Worm (Caenorhabditis elegans) whole organism, L4 larva: ENCODE measurements around the gene seb-3.

Experiments
- D1046.2 ChIP-seq: fragments of 200-800 bp; sonication (Bioruptor generic); IDR thresholded peaks from 2 replicates; pipeline ENCODE4 v1.3.6; 2022; ENCODE audit warnings: missing genetic modification characterization, missing compliant biosample characterization
- F10B5.3 ChIP-seq: sonication (generic microtip); optimal IDR thresholded peaks from 2 replicates; lab custom pipeline; 2016; ENCODE audit warnings: mild to moderate bottlenecking, missing genetic modification characterization, missing compliant biosample characterization
- F44E2.7 ChIP-seq: fragments of 200-800 bp; sonication (Bioruptor generic); IDR thresholded peaks from 2 replicates; pipeline ENCODE4 v2.1.2; 2022; ENCODE audit warnings: missing genetic modification characterization, missing compliant biosample characterization
- R02D3.7 ChIP-seq: fragments of 150-350 bp; sonication (generic microtip); optimal IDR thresholded peaks from 3 replicates; lab custom pipeline; 2014; ENCODE audit warnings: missing biosample characterization, missing genetic modification characterization
- T26A8.4 ChIP-seq: fragments of 200-800 bp; sonication (Bioruptor generic); IDR thresholded peaks from 2 replicates; pipeline ENCODE4 v1.3.6; 2022; ENCODE audit warnings: missing genetic modification characterization, missing compliant biosample characterization
- ZK337.2 ChIP-seq: fragments of 200-800 bp; sonication (Bioruptor generic); IDR thresholded peaks from 2 replicates; pipeline ENCODE4 v1.3.6; 2022; ENCODE audit warnings: missing genetic modification reagents, missing genetic modification characterization, missing compliant biosample characterization
- aha-1 ChIP-seq: fragments of 150-350 bp; peaks from one replicate; lab custom pipeline; 2014; ENCODE audit warnings: missing biosample characterization, missing genetic modification characterization
- ceh-20 ChIP-seq: fragments of 200-800 bp; sonication (Bioruptor generic); IDR thresholded peaks from 2 replicates; pipeline ENCODE4 v1.3.6; 2022; ENCODE audit warnings: missing genetic modification reagents, missing genetic modification characterization, missing compliant biosample characterization
- ces-1 ChIP-seq: fragments of 150-350 bp; sonication (generic microtip); optimal IDR thresholded peaks from 4 replicates; lab custom pipeline; 2014; ENCODE audit warnings: missing biosample characterization, missing genetic modification reagents, missing genetic modification characterization
- daf-16 ChIP-seq, 3 experiments: sonication (generic microtip); optimal IDR thresholded peaks; 2 replicates each; lab custom pipeline; 2016 to 2017; ENCODE audit warnings: missing genetic modification characterization in 3 of 3, missing genetic modification reagents in 3 of 3, mild to moderate bottlenecking in 2 of 3, missing compliant biosample characterization in 2 of 3, missing biosample characterization in 1 of 3, moderate library complexity in 1 of 3
- daf-8 ChIP-seq: fragments of 200-800 bp; sonication (Bioruptor generic); IDR thresholded peaks from 2 replicates; pipeline ENCODE4 v1.3.6; 2022; ENCODE audit warnings: missing genetic modification characterization, missing compliant biosample characterization
- dmd-6 ChIP-seq: fragments of 200-800 bp; sonication (Bioruptor generic); IDR thresholded peaks from 2 replicates; pipeline ENCODE4 v1.3.6; 2022; ENCODE audit warnings: missing genetic modification reagents, missing genetic modification characterization, missing compliant biosample characterization
- dmd-8 ChIP-seq: fragments of 200-800 bp; sonication (Bioruptor generic); IDR thresholded peaks from 2 replicates; pipeline ENCODE4 v1.3.6; 2022; ENCODE audit warnings: missing genetic modification characterization, missing compliant biosample characterization
- dmd-9 ChIP-seq: fragments of 200-800 bp; sonication (Bioruptor generic); IDR thresholded peaks from 2 replicates; pipeline ENCODE4 v1.3.6; 2022; ENCODE audit warnings: missing genetic modification reagents, missing genetic modification characterization, missing compliant biosample characterization
- egl-43 ChIP-seq: fragments of 200-800 bp; sonication (Bioruptor generic); IDR thresholded peaks from 2 replicates; pipeline ENCODE4 v1.3.6; 2022; ENCODE audit warnings: missing genetic modification reagents, missing genetic modification characterization, missing compliant biosample characterization
- fos-1 ChIP-seq: fragments of 150-350 bp; optimal IDR thresholded peaks from 2 replicates; lab custom pipeline; 2014; ENCODE audit warnings: missing biosample characterization, missing genetic modification characterization
- hlh-11 ChIP-seq: fragments of 200-800 bp; sonication (Bioruptor generic); optimal IDR thresholded peaks from 2 replicates; lab custom pipeline; 2018; ENCODE audit warnings: mild to moderate bottlenecking, missing genetic modification characterization, missing compliant biosample characterization
- hlh-30 ChIP-seq: sonication (generic microtip); optimal IDR thresholded peaks from 2 replicates; lab custom pipeline; 2017; ENCODE audit warnings: antibody characterized with exemption, mild to moderate bottlenecking, missing genetic modification characterization, missing compliant biosample characterization; ENCODE audit not compliant: insufficient read depth
- jun-1 ChIP-seq: fragments of 150-350 bp; optimal IDR thresholded peaks from 2 replicates; lab custom pipeline; 2014; ENCODE audit warnings: missing biosample characterization, missing genetic modification reagents, missing genetic modification characterization
- lin-1 ChIP-seq: fragments of 200-800 bp; sonication (Bioruptor generic); IDR thresholded peaks from 2 replicates; pipeline ENCODE4 v1.3.6; 2022; ENCODE audit warnings: missing genetic modification reagents, missing genetic modification characterization, missing compliant biosample characterization
- lin-15B ChIP-seq: fragments of 150-350 bp; sonication (generic microtip); optimal IDR thresholded peaks from 3 replicates; lab custom pipeline; 2014; ENCODE audit warnings: missing biosample characterization, missing genetic modification characterization
- lsy-2 ChIP-seq, 2 experiments: fragments of 150-350 bp in 1 of 2; sonication (generic microtip) in 1 of 2; optimal IDR thresholded peaks; 2 replicates each; lab custom pipeline; 2014 to 2017; ENCODE audit warnings: missing biosample characterization in 2 of 2, missing genetic modification characterization in 2 of 2
- mep-1 ChIP-seq: fragments of 150-350 bp; sonication (generic microtip); optimal IDR thresholded peaks from 3 replicates; lab custom pipeline; 2014; ENCODE audit warnings: missing biosample characterization, missing genetic modification characterization
- mxl-2 ChIP-seq: fragments of 200-800 bp; sonication (Bioruptor generic); conservative IDR thresholded peaks from 2 replicates; pipeline ENCODE4 v1.3.6; 2022; ENCODE audit warnings: missing genetic modification reagents, missing genetic modification characterization, missing compliant biosample characterization
- mxl-3 ChIP-seq: fragments of 200-800 bp; sonication (Bioruptor generic); optimal IDR thresholded peaks from 2 replicates; lab custom pipeline; 2018; ENCODE audit warnings: mild to moderate bottlenecking, missing genetic modification characterization, missing compliant biosample characterization
- nhr-102 ChIP-seq: sonication (generic microtip); optimal IDR thresholded peaks from 2 replicates; lab custom pipeline; 2016; ENCODE audit warnings: mild to moderate bottlenecking, missing genetic modification characterization, moderate library complexity, missing compliant biosample characterization
- nhr-237 ChIP-seq: sonication (generic microtip); optimal IDR thresholded peaks from 2 replicates; lab custom pipeline; 2017; ENCODE audit warnings: missing biosample characterization, missing genetic modification characterization
- nhr-48 ChIP-seq: sonication (generic microtip); optimal IDR thresholded peaks from 2 replicates; lab custom pipeline; 2016; ENCODE audit warnings: mild to moderate bottlenecking, missing genetic modification characterization, missing compliant biosample characterization
- nhr-6 ChIP-seq: fragments of 150-350 bp; optimal IDR thresholded peaks from 2 replicates; lab custom pipeline; 2014; ENCODE audit warnings: missing biosample characterization, missing genetic modification characterization
- pha-4 ChIP-seq, 2 experiments: fragments of 150-350 bp in 1 of 2; fragments of 200-800 bp in 1 of 2; sonication (Bioruptor generic) in 1 of 2; IDR thresholded peaks in 1 of 2; optimal IDR thresholded peaks in 1 of 2; 2 replicates each; pipeline versions ENCODE4 v1.3.6 to Lab custom; 2014 to 2022; ENCODE audit warnings: missing genetic modification characterization in 2 of 2, missing genetic modification reagents in 2 of 2, missing biosample characterization in 1 of 2, missing compliant biosample characterization in 1 of 2
- php-3 ChIP-seq: fragments of 200-800 bp; sonication (Bioruptor generic); IDR thresholded peaks from 2 replicates; pipeline ENCODE4 v1.3.6; 2022; ENCODE audit warnings: missing genetic modification reagents, missing genetic modification characterization, missing compliant biosample characterization
- saeg-2 ChIP-seq: fragments of 200-800 bp; sonication (Bioruptor generic); IDR thresholded peaks from 2 replicates; pipeline ENCODE4 v1.3.6; 2022; ENCODE audit warnings: missing genetic modification reagents, missing genetic modification characterization, missing compliant biosample characterization
- sdz-12 ChIP-seq: fragments of 200-800 bp; sonication (Bioruptor generic); optimal IDR thresholded peaks from 2 replicates; lab custom pipeline; 2018; ENCODE audit warnings: mild to moderate bottlenecking, missing genetic modification characterization, missing compliant biosample characterization
- set-16 ChIP-seq: fragments of 200-800 bp; sonication (Bioruptor generic); IDR thresholded peaks from 2 replicates; pipeline ENCODE4 v1.3.6; 2022; ENCODE audit warnings: missing genetic modification reagents, missing genetic modification characterization, missing compliant biosample characterization
- skn-1 ChIP-seq: fragments of 150-350 bp; optimal IDR thresholded peaks from 2 replicates; lab custom pipeline; 2014; ENCODE audit warnings: missing biosample characterization, missing genetic modification characterization
- tag-97 ChIP-seq: fragments of 200-800 bp; sonication (Bioruptor generic); IDR thresholded peaks from 2 replicates; pipeline ENCODE4 v1.3.6; 2022; ENCODE audit warnings: missing genetic modification characterization, missing compliant biosample characterization
- unc-62 ChIP-seq, 3 experiments: fragments of 150-350 bp in 1 of 3; sonication (generic microtip); optimal IDR thresholded peaks in 2 of 3; peaks in 1 of 3; 1 replicate in 1 of 3; 2 replicates in 2 of 3; lab custom pipeline; 2014 to 2017; ENCODE audit warnings: missing biosample characterization in 3 of 3, missing genetic modification characterization in 3 of 3, missing genetic modification reagents in 3 of 3, missing genotype in 1 of 3
- zfp-2 ChIP-seq: sonication (generic microtip); optimal IDR thresholded peaks from 2 replicates; lab custom pipeline; 2016; ENCODE audit warnings: mild to moderate bottlenecking, missing genetic modification characterization, missing compliant biosample characterization
- zip-2 ChIP-seq: fragments of 150-350 bp; optimal IDR thresholded peaks from 2 replicates; lab custom pipeline; 2014; ENCODE audit warnings: missing biosample characterization, missing genetic modification characterization
- ztf-11 ChIP-seq: fragments of 150-350 bp; optimal IDR thresholded peaks from 2 replicates; lab custom pipeline; 2014; ENCODE audit warnings: missing biosample characterization, missing genetic modification characterization
- ztf-7 ChIP-seq: fragments of 150-350 bp; optimal IDR thresholded peaks from 2 replicates; lab custom pipeline; 2014; ENCODE audit warnings: missing biosample characterization, missing genetic modification characterization

The seb-3 gene

ce11 chrX:15035748-15036147 lies 9.6 kb downstream of the seb-3 start:
- TF ChIP-seq lin-15B (tag; lab: Kevin White, UChicago) (no peak), unc-62 (GFP tag; optimal IDR thresholded peaks at IDR 0.05 in 1 of 2; lab: Kevin White, UChicago) (peak in 1 of 2 experiments; percentile 93), unc-62 (tag; optimal IDR thresholded peaks at IDR 0.05; lab: Kevin White, UChicago) (no peak)

- TF ChIP-seq zfp-2: no peak
- TF ChIP-seq nhr-102 (tag; lab: Kevin White, UChicago): peak; percentile 3
- peak; percentile 6 for TF ChIP-seq nhr-48 (tag; lab: Kevin White, UChicago)
- peak in 1 of 2 experiments; percentile 18 for TF ChIP-seq lsy-2 (tag; optimal IDR thresholded peaks at IDR 0.05; lab: Kevin White, UChicago)
- no peak for TF ChIP-seq fos-1
- peak in 1 of 2 experiments; percentile 25 for TF ChIP-seq daf-16 (GFP tag; optimal IDR thresholded peaks at IDR 0.05; lab: Kevin White, UChicago)
- no peak for TF ChIP-seq daf-16 (tag; optimal IDR thresholded peaks at IDR 0.05; lab: Kevin White, UChicago)
- TF ChIP-seq mep-1 (tag; lab: Kevin White, UChicago): peak; percentile 47
- no peak for TF ChIP-seq ces-1 (GFP tag; lab: Kevin White, UChicago)
- peak; percentile 30 for TF ChIP-seq zip-2 (tag; lab: Kevin White, UChicago)
- TF ChIP-seq sdz-12 (GFP tag; lab: Kevin White, UChicago): no peak
- no peak for TF ChIP-seq set-16 (GFP tag; lab: Robert Waterston, UW)
- TF ChIP-seq ztf-11 (tag; lab: Kevin White, UChicago): no peak
- TF ChIP-seq skn-1 (tag; lab: Kevin White, UChicago): no peak
These were observed 10.2 kb downstream of the seb-3 start for ce11 chrX:15036287-15036686.

ce11 chrX:15039029-15039695 lies 13.1 kb downstream of the seb-3 start:
- no peak for TF ChIP-seq F44E2.7 (GFP tag; lab: Robert Waterston, UW)
- TF ChIP-seq T26A8.4: 0 out of 2 replicates have a peak, but pooled peaks have one; percentile 29
- TF ChIP-seq fos-1: no peak
- no peak for TF ChIP-seq egl-43 (GFP tag; lab: Robert Waterston, UW)
- no peak for TF ChIP-seq D1046.2 (GFP tag; lab: Robert Waterston, UW)
- TF ChIP-seq hlh-11: peak; percentile 15
- peak in 1 of 2 experiments; percentile 72 for TF ChIP-seq daf-16 (GFP tag; optimal IDR thresholded peaks at IDR 0.05; lab: Kevin White, UChicago)
- TF ChIP-seq daf-16 (tag; optimal IDR thresholded peaks at IDR 0.05; lab: Kevin White, UChicago): no peak
- peak; percentile 21 for TF ChIP-seq hlh-30 (tag; lab: Kevin White, UChicago)

- peak; percentile 91 for TF ChIP-seq aha-1 (tag; lab: Kevin White, UChicago)
- TF ChIP-seq daf-8 (GFP tag; lab: Robert Waterston, UW): no peak
These were observed 13.6 kb downstream of the seb-3 start for ce11 chrX:15039696-15040212.

- TF ChIP-seq tag-97 (GFP tag; lab: Robert Waterston, UW) (no peak), pha-4 (GFP tag; IDR thresholded peaks at IDR 0.05; lab: Robert Waterston, UW) (peak; percentile 40), pha-4 (tag; optimal IDR thresholded peaks at IDR 0.05; lab: Kevin White, UChicago) (peak; percentile 3), ceh-20 (GFP tag; lab: Robert Waterston, UW) (peak; percentile 84), ztf-7 (tag; lab: Kevin White, UChicago) (no peak), nhr-6 (tag; lab: Kevin White, UChicago) (peak; percentile 62), jun-1 (tag; lab: Kevin White, UChicago) (no peak), dmd-6 (GFP tag; lab: Robert Waterston, UW) (peak; percentile 90), F10B5.3 (tag; lab: Kevin White, UChicago) (no peak), ces-1 (GFP tag; lab: Kevin White, UChicago) (no peak), egl-43 (GFP tag; lab: Robert Waterston, UW) (no peak; the same call in 1 of the 2 replicates), nhr-237 (tag; lab: Kevin White, UChicago) (no peak), mxl-2 (GFP tag; lab: Robert Waterston, UW) (no peak), lin-1 (GFP tag; lab: Robert Waterston, UW) (peak; percentile 73; the same call in 1 of the 2 replicates), ZK337.2 (GFP tag; lab: Robert Waterston, UW) (no peak), dmd-9 (GFP tag; lab: Robert Waterston, UW) (no peak), mxl-3 (GFP tag; lab: Kevin White, UChicago) (peak; percentile 92), dmd-8 (GFP tag; lab: Robert Waterston, UW) (no peak), php-3 (GFP tag; lab: Robert Waterston, UW) (peak; percentile 55; the same call in 1 of the 2 replicates), R02D3.7 (tag; lab: Kevin White, UChicago) (no peak), saeg-2 (GFP tag; lab: Robert Waterston, UW) (no peak)
These were observed 14.5 kb downstream of the seb-3 start, which contains the start of gene C18B12.4 for ce11 chrX:15040552-15041080. TSS of gene C18B12.4 (minus strand) at chrX:15040602.
